Fruit fly (Drosophila melanogaster) whole organism, pupa: ENCODE measurements around the gene CG14641.

Experiments used
- CG10348 ChIP-seq: fragments of 200-800 bp; sonication (Bioruptor generic); IDR thresholded peaks from 2 replicates; pipeline ENCODE4 v1.3.6; 2022; ENCODE audit warnings: missing biosample characterization, missing genetic modification characterization
- CG12605 ChIP-seq: fragments of 200-800 bp; sonication (Bioruptor generic); IDR thresholded peaks from 2 replicates; pipeline ENCODE4 v1.3.6; 2022; ENCODE audit warnings: missing biosample characterization, missing genetic modification characterization
- CG13204 ChIP-seq: fragments of 200-800 bp; sonication (Bioruptor generic); optimal IDR thresholded peaks from 2 replicates; lab custom pipeline; 2018; ENCODE audit warnings: missing biosample characterization, mild to moderate bottlenecking, missing genetic modification characterization, moderate library complexity
- CG14655 ChIP-seq: fragments of 200-800 bp; sonication (Bioruptor generic); optimal IDR thresholded peaks from 3 replicates; lab custom pipeline; 2017; ENCODE audit warnings: mild to moderate bottlenecking, missing biosample characterization, missing genetic modification reagents, missing genetic modification characterization
- CG15710 ChIP-seq: fragments of 200-800 bp; sonication (Bioruptor generic); optimal IDR thresholded peaks from 2 replicates; lab custom pipeline; 2018; ENCODE audit warnings: missing biosample characterization, mild to moderate bottlenecking, missing genetic modification characterization, moderate library complexity
- CG17806 ChIP-seq: fragments of 200-800 bp; sonication (Bioruptor generic); optimal IDR thresholded peaks from 2 replicates; lab custom pipeline; 2018; ENCODE audit warnings: missing biosample characterization, mild to moderate bottlenecking, missing genetic modification characterization, moderate library complexity
- CG32121 ChIP-seq: fragments of 200-800 bp; sonication (Bioruptor generic); IDR thresholded peaks from 2 replicates; pipeline ENCODE4 v1.3.6; 2022; ENCODE audit warnings: missing biosample characterization, missing genetic modification characterization
- CG34367 ChIP-seq: fragments of 200-800 bp; sonication (Bioruptor generic); optimal IDR thresholded peaks from 2 replicates; lab custom pipeline; 2018; ENCODE audit warnings: missing biosample characterization, mild to moderate bottlenecking, missing genetic modification characterization
- CG4496 ChIP-seq: fragments of 200-800 bp; sonication (Bioruptor generic); IDR thresholded peaks from 3 replicates; pipeline ENCODE4 v1.3.6; 2022; ENCODE audit warnings: missing biosample characterization, missing genetic modification characterization
- CG8159 ChIP-seq: fragments of 200-800 bp; sonication (Bioruptor generic); optimal IDR thresholded peaks from 3 replicates; lab custom pipeline; 2018; ENCODE audit warnings: missing biosample characterization, mild to moderate bottlenecking, missing genetic modification characterization, moderate library complexity
- CG8301 ChIP-seq: fragments of 200-800 bp; sonication (Bioruptor generic); optimal IDR thresholded peaks from 2 replicates; lab custom pipeline; 2018; ENCODE audit warnings: missing biosample characterization, mild to moderate bottlenecking, missing genetic modification characterization
- CG9948 ChIP-seq: fragments of 200-800 bp; sonication (Bioruptor generic); optimal IDR thresholded peaks from 2 replicates; lab custom pipeline; 2018; ENCODE audit warnings: missing biosample characterization, mild to moderate bottlenecking, missing genetic modification characterization, moderate library complexity
- D1 ChIP-seq: fragments of 200-800 bp; sonication (Bioruptor generic); optimal IDR thresholded peaks from 2 replicates; lab custom pipeline; 2018; ENCODE audit warnings: missing biosample characterization, mild to moderate bottlenecking, missing genetic modification characterization, moderate library complexity
- EcR ChIP-seq: fragments of 200-800 bp; sonication (Bioruptor generic); optimal IDR thresholded peaks from 3 replicates; lab custom pipeline; 2019; ENCODE audit warnings: missing biosample characterization, missing genetic modification characterization, mild to moderate bottlenecking, moderate library complexity, missing genetic modification reagents
- Ets98B ChIP-seq: fragments of 200-800 bp; sonication (Bioruptor generic); IDR thresholded peaks from 2 replicates; pipeline ENCODE4 v1.3.6; 2022; ENCODE audit warnings: missing biosample characterization, missing genetic modification characterization
- Pif1A ChIP-seq: fragments of 200-800 bp; sonication (Bioruptor generic); optimal IDR thresholded peaks from 3 replicates; lab custom pipeline; 2016; ENCODE audit warnings: missing biosample characterization, missing genetic modification characterization
- Pif1B ChIP-seq: fragments of 200-800 bp; sonication (Bioruptor generic); optimal IDR thresholded peaks from 3 replicates; lab custom pipeline; 2016; ENCODE audit warnings: missing biosample characterization, missing genetic modification characterization
- Snoo ChIP-seq: fragments of 200-800 bp; sonication (Bioruptor generic); optimal IDR thresholded peaks from 3 replicates; lab custom pipeline; 2017; ENCODE audit warnings: missing biosample characterization, mild to moderate bottlenecking, missing genetic modification characterization, inconsistent platforms
- fd96Ca ChIP-seq: fragments of 200-800 bp; sonication (Bioruptor generic); IDR thresholded peaks from 3 replicates; pipeline ENCODE4 v1.3.6; 2022; ENCODE audit warnings: missing biosample characterization, missing genetic modification characterization
- gl ChIP-seq: fragments of 200-800 bp; sonication (Bioruptor generic); optimal IDR thresholded peaks from 2 replicates; lab custom pipeline; 2018; ENCODE audit warnings: missing biosample characterization, mild to moderate bottlenecking, missing genetic modification characterization
- rn ChIP-seq: fragments of 200-800 bp; sonication (Bioruptor generic); IDR thresholded peaks from 2 replicates; pipeline ENCODE4 v1.3.6; 2022; ENCODE audit warnings: missing biosample characterization, missing genetic modification characterization

Gene CG14641

DNA sequence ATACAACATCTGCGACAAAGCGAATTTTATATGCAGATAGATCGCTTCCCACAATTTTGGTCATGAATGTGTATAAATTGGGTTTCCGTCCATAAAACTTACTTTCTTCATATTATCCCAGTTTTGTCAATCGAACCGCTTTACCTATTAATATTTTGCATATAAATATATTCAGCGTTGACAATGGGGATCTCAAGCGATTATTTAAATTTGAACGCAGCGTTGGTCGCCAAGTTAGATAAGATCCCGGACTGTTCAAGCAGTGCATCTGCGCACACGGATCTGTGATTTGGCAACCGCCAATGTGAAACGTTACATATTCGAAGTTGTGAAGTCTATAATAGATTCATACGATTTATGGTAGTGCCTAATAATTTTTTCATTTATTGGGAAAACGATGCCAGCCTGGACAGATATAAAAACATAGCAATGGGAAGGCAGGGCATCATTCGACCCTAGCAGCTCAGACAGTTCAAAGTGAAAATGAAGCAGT is 14.5 kb upstream of the CG14641 start, which contains the start of gene TwdlF:
TSS of gene TwdlF (plus strand) at position 443 of the 493 bp plus-strand sequence.
- TF ChIP-seq CG12605 (no peak), Pif1A (GFP tag; lab: Kevin White, UChicago) (no peak), gl (tag; lab: Kevin White, UChicago) (no peak), Ets98B (GFP tag; lab: Robert Waterston, UW) (no peak), CG4496 (no peak), CG13204 (no peak), Pif1B (GFP tag; lab: Kevin White, UChicago) (no peak), rn (GFP tag; lab: Robert Waterston, UW) (no peak), CG17806 (tag; lab: Kevin White, UChicago) (no peak)

DNA sequence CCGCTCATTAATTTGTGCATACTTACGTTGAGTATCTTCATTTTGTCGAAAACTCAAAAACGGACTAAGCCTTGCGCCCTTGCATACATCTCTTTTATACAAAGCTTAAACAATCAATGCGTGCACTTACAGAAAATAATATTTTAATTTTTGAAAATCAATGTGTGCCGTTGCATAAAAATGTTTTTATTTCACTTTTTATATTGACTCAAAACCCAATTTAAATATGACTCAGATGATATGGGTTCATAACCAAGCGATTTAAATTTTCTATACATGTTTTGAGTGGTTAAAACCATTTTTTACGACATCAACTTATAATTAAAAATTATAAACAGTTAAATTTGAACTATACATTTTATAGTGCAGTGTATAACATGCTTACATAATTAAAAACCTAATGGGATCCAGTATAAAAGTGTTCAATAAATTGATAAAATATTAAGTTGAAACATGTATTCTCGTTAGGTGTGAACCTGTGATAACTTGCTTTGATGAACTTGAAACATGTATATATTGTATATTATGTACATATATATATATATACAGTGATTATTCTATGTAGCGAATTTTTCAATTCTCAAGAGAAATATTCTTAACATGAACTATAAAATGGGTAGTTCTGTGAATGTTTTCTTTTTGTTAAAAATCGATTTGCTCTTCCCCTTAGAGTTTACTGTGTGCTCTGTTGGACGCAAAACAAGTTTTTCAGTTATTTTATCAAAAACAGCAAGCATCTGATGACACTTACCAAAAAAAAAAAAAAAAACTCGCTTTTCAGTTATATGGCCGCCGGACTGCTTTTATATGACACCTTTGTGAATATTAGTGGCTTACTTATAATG is 11.2 kb upstream of the CG14641 start, which contains the start of gene CG34305:
TSS of gene CG34305 (minus strand) at position 51 of the 845 bp plus-strand sequence.
- TF ChIP-seq CG8159 = peak; percentile 49
- TF ChIP-seq Pif1A (GFP tag; lab: Kevin White, UChicago) = peak; percentile 7
- TF ChIP-seq Snoo = no peak

dm6 chr3R:4242209-4242887 is 10.2 kb upstream of the CG14641 start, which contains the start of gene CG14642:
Gene CG14642 (minus strand): TSS chr3R:4242717.
- no peak for TF ChIP-seq CG13204
- TF ChIP-seq Pif1B (GFP tag; lab: Kevin White, UChicago) = no peak
- no peak for TF ChIP-seq EcR (GFP tag; lab: Kevin White, UChicago)
- no peak for TF ChIP-seq CG14655
- TF ChIP-seq CG10348 (GFP tag; lab: Robert Waterston, UW) = no peak
- TF ChIP-seq CG9948 (tag; lab: Kevin White, UChicago) = no peak
- no peak for TF ChIP-seq CG8301 (tag; lab: Kevin White, UChicago)
- no peak for TF ChIP-seq CG4496
- no peak for TF ChIP-seq Snoo
- no peak for TF ChIP-seq rn (GFP tag; lab: Robert Waterston, UW)
- TF ChIP-seq Pif1A (GFP tag; lab: Kevin White, UChicago) = no peak
- TF ChIP-seq CG15710 (tag; lab: Kevin White, UChicago) = no peak
- no peak for TF ChIP-seq Ets98B (GFP tag; lab: Robert Waterston, UW)
- no peak for TF ChIP-seq CG34367 (tag; lab: Kevin White, UChicago)
- TF ChIP-seq CG17806 (tag; lab: Kevin White, UChicago) = no peak

DNA sequence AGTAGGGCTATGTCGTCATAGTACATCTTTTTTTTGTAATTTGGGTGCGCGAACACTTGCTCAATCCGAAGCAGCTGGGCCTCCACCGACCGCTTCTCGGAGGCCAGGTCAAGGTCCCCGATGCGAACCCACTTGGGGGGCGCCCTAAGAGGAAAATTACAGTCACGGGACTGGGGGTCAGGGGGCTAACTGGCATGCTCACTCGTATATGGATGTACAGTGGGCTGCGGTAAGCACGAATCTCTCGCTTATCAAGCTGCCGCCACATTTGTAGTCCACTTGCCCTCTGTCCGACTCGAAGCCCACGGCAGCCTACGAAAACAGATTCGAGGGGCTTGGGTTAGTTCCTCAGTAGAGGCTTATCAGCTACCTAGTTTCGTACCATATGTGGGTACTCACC is 9.6 kb upstream of the CG14641 start:
- TF ChIP-seq CG34367 (tag; lab: Kevin White, UChicago) (no peak), CG15710 (tag; lab: Kevin White, UChicago) (no peak), CG14655 (no peak), CG32121 (GFP tag; lab: Robert Waterston, UW) (no peak), CG8301 (tag; lab: Kevin White, UChicago) (no peak), CG17806 (tag; lab: Kevin White, UChicago) (no peak), CG8159 (no peak), CG4496 (no peak)

- TF ChIP-seq Ets98B (GFP tag; lab: Robert Waterston, UW) (peak; percentile 48), CG4496 (0 out of 3 replicates have a peak, but pooled peaks have one; percentile 42), EcR (GFP tag; lab: Kevin White, UChicago) (peak; percentile 94), CG12605 (0 out of 2 replicates have a peak, but pooled peaks have one; percentile 24), D1 (tag; lab: Kevin White, UChicago) (no peak), gl (tag; lab: Kevin White, UChicago) (peak; percentile 38), Pif1A (GFP tag; lab: Kevin White, UChicago) (no peak), fd96Ca (peak; percentile 11; the same call in 1 of the 3 replicates), Pif1B (GFP tag; lab: Kevin White, UChicago) (peak; percentile 38)
Measured at dm6 chr3R:4236534-4236933, 4.4 kb upstream of the CG14641 start.

DNA sequence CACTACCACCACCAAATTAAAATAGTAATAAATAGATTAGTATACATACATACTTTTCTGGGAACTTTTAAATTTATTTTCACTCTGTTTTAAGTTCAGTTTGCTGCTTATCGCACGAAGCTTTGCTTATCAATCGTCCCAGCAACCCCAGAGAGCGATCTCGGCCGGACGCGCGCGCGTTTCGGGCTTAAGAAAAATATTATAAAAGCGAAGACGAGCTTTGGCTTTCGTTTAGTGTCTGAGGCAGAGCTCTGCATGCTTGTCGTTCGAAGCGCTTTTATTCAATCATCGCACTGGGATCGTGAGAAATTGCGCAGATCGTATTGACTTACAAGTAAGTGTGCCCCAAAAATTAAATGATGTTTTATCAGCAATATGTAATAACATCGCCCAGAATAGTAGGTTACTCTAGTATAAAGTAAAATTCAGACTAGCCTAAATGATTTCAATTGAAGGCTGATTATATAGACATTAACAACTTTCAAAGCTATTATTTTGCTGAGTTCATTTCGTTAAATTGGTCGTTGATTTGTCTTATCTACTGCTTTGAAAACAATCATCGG is 2.9 kb upstream of the CG14641 start, which contains the start of gene Gel:
TSS of gene Gel (plus strand) at position 227 of the 563 bp plus-strand sequence.
- no peak for TF ChIP-seq CG8159
- TF ChIP-seq EcR (GFP tag; lab: Kevin White, UChicago) = no peak
- no peak for TF ChIP-seq CG13204
- TF ChIP-seq CG9948 (tag; lab: Kevin White, UChicago) = no peak
- no peak for TF ChIP-seq CG14655
- no peak for TF ChIP-seq Ets98B (GFP tag; lab: Robert Waterston, UW)
- TF ChIP-seq CG15710 (tag; lab: Kevin White, UChicago) = no peak
- no peak for TF ChIP-seq CG32121 (GFP tag; lab: Robert Waterston, UW)
- TF ChIP-seq Pif1B (GFP tag; lab: Kevin White, UChicago) = no peak
- no peak for TF ChIP-seq gl (tag; lab: Kevin White, UChicago)
- TF ChIP-seq CG12605 = no peak
- no peak for TF ChIP-seq Pif1A (GFP tag; lab: Kevin White, UChicago)
- TF ChIP-seq fd96Ca = no peak
- TF ChIP-seq CG10348 (GFP tag; lab: Robert Waterston, UW) = no peak
